Fruit fly (Drosophila melanogaster): Measurements from ENCODE around the gene AdamTS-B.

AdamTS-B gene

dm6 chrX:5679079-5679932 lies 19.1 kb upstream of the AdamTS-B start (continued):
- TF ChIP-seq CG15011 (GFP tag; optimal IDR thresholded peaks at IDR 0.05) (no peak), CG12071 (GFP tag; optimal IDR thresholded peaks at IDR 0.05) (no peak), ranshi (GFP tag; IDR thresholded peaks at IDR 0.05) (no peak), toy (GFP tag; IDR thresholded peaks at IDR 0.05) (no peak), Lim3 (GFP tag; IDR thresholded peaks at IDR 0.05) (no peak), Ets65A (GFP tag) (peak; percentile 8), fd64A (GFP tag; optimal IDR thresholded peaks at IDR 0.05) (no peak), Hr51 (GFP tag; optimal IDR thresholded peaks at IDR 0.05) (no peak), lola (GFP tag; optimal IDR thresholded peaks at IDR 0.05) (peak in 1 of 3 experiments; percentile 72), nerfin-2 (GFP tag; IDR thresholded peaks at IDR 0.05; ENCODE audit: partially characterized antibody) (no peak), CG7928 (GFP tag; optimal IDR thresholded peaks at IDR 0.05) (no peak), CG13894 (tag; optimal IDR thresholded peaks at IDR 0.05) (no peak), disco-r (GFP tag; optimal IDR thresholded peaks at IDR 0.05) (no peak), NC2β (GFP tag; optimal IDR thresholded peaks at IDR 0.05) (peak; percentile 63), pnt (GFP tag; optimal IDR thresholded peaks at IDR 0.05) (peak; percentile 50), HmgD (GFP tag; optimal IDR thresholded peaks at IDR 0.05) (no peak), knrl (GFP tag; IDR thresholded peaks at IDR 0.05; ENCODE audit: partially characterized antibody) (no peak), CG18262 (tag; optimal IDR thresholded peaks at IDR 0.05) (peak; percentile 73), CG18619 (GFP tag; optimal IDR thresholded peaks at IDR 0.05) (no peak), Meics (GFP tag; optimal IDR thresholded peaks at IDR 0.05) (no peak), CG5245 (GFP tag; optimal IDR thresholded peaks at IDR 0.05) (peak; percentile 3), zfh2 (GFP tag; optimal IDR thresholded peaks at IDR 0.05) (no peak), Abd-B (GFP tag; optimal IDR thresholded peaks at IDR 0.05) (peak; percentile 29), wdn (GFP tag; IDR thresholded peaks at IDR 0.05) (no peak), CG12219 (GFP tag; optimal IDR thresholded peaks at IDR 0.05) (peak; percentile 26), CG17385 (GFP tag; optimal IDR thresholded peaks at IDR 0.05) (peak; percentile 28), ATbp (GFP tag; optimal IDR thresholded peaks at IDR 0.05) (peak; percentile 65), HHEX (GFP tag; optimal IDR thresholded peaks at IDR 0.05) (no peak), tgo (GFP tag; IDR thresholded peaks at IDR 0.05) (no peak), Gug (GFP tag; IDR thresholded peaks at IDR 0.05) (peak; percentile 6; the same call in 1 of the 4 replicates), CG14860 (GFP tag; IDR thresholded peaks at IDR 0.05; ENCODE audit: partially characterized antibody) (no peak), scrt (GFP tag; optimal IDR thresholded peaks at IDR 0.05) (no peak), ase (GFP tag; IDR thresholded peaks at IDR 0.05) (no peak), Neu2 (GFP tag; optimal IDR thresholded peaks at IDR 0.05; ENCODE audit: borderline replicate concordance) (no peak), CG11398 (GFP tag; optimal IDR thresholded peaks at IDR 0.05) (peak; percentile 47), tio (GFP tag; optimal IDR thresholded peaks at IDR 0.05) (no peak), Max (GFP tag; optimal IDR thresholded peaks at IDR 0.05) (peak; percentile 8), tll (GFP tag; optimal IDR thresholded peaks at IDR 0.05) (no peak), TFAM (GFP tag; optimal IDR thresholded peaks at IDR 0.05) (no peak), pho (GFP tag; optimal IDR thresholded peaks at IDR 0.05) (no peak), CG2678 (tag; optimal IDR thresholded peaks at IDR 0.05) (no peak), hb (GFP tag; IDR thresholded peaks at IDR 0.05; ENCODE audit: partially characterized antibody) (no peak), CG8281 (tag; optimal IDR thresholded peaks at IDR 0.05) (no peak), CG10462 (GFP tag; optimal IDR thresholded peaks at IDR 0.05) (no peak), CG2202 (tag; optimal IDR thresholded peaks at IDR 0.05) (peak; percentile 41), sug (tag; optimal IDR thresholded peaks at IDR 0.05) (no peak), Pdp1 (GFP tag; optimal IDR thresholded peaks at IDR 0.05) (peak in 1 of 2 experiments; percentile 6), PHDP (tag; optimal IDR thresholded peaks at IDR 0.05) (peak; percentile 17)
